Worm (Caenorhabditis elegans) whole organism, L1 larva: ENCODE measurements around the gene fbxc-55.
"Not testable (repeated sequence)": the region's sequence is repeated elsewhere in the genome, so short reads cannot be mapped to it uniquely, and the experiment has no call there.

ENCODE experiments used
- C16A3.4 ChIP-seq: fragments of 150-350 bp; optimal IDR thresholded peaks from 2 replicates; lab custom pipeline; 2014; ENCODE audit warnings: missing biosample characterization, missing genetic modification characterization
- C34B4.2 ChIP-seq: sonication (generic microtip); optimal IDR thresholded peaks from 2 replicates; lab custom pipeline; 2017; ENCODE audit warnings: mild to moderate bottlenecking, missing genetic modification characterization, missing compliant biosample characterization
- Y116A8C.19 ChIP-seq: sonication (generic microtip); optimal IDR thresholded peaks from 2 replicates; lab custom pipeline; 2016; ENCODE audit warnings: missing compliant biosample characterization, missing genetic modification characterization, borderline replicate concordance
- aha-1 ChIP-seq: fragments of 150-350 bp; optimal IDR thresholded peaks from 2 replicates; lab custom pipeline; 2014; ENCODE audit warnings: missing biosample characterization, missing genetic modification characterization
- blmp-1 ChIP-seq: fragments of 150-350 bp; optimal IDR thresholded peaks from 2 replicates; lab custom pipeline; 2014; ENCODE audit warnings: missing biosample characterization, missing genetic modification characterization
- ceh-90 ChIP-seq: sonication (generic microtip); optimal IDR thresholded peaks from 2 replicates; lab custom pipeline; 2016; ENCODE audit warnings: missing genetic modification characterization, missing compliant biosample characterization
- dpl-1 ChIP-seq, 3 experiments: fragments of 150-350 bp in 2 of 3; sonication (generic microtip) in 1 of 3; optimal IDR thresholded peaks; 2 replicates each; lab custom pipeline; 2014 to 2017; ENCODE audit warnings: missing biosample characterization in 3 of 3, missing genetic modification characterization in 3 of 3, missing genetic modification reagents in 3 of 3
- efl-1 ChIP-seq, 4 experiments: fragments of 150-350 bp; optimal IDR thresholded peaks in 3 of 4; peaks in 1 of 4; 1 replicate in 1 of 4; 2 replicates in 3 of 4; lab custom pipeline; 2014; ENCODE audit warnings: missing biosample characterization in 2 of 4, missing genetic modification characterization in 2 of 4, missing genetic modification reagents in 2 of 4
- egl-13 ChIP-seq: sonication (generic microtip); optimal IDR thresholded peaks from 2 replicates; lab custom pipeline; 2016; ENCODE audit warnings: missing genotype, missing genetic modification reagents, missing genetic modification characterization, missing compliant biosample characterization
- elt-3 ChIP-seq, 6 experiments: fragments of 150-350 bp in 1 of 6; sonication (generic microtip); optimal IDR thresholded peaks; 2 replicates each; lab custom pipeline; 2017 to 2018; ENCODE audit warnings: missing biosample characterization in 6 of 6, missing genetic modification characterization in 6 of 6, inconsistent platforms in 1 of 6
- ets-5 ChIP-seq: fragments of 200-800 bp; sonication (Bioruptor generic); IDR thresholded peaks from 2 replicates; pipeline ENCODE4 v1.3.6; 2022; ENCODE audit warnings: missing genetic modification characterization, missing compliant biosample characterization
- fkh-8 ChIP-seq: sonication (generic microtip); optimal IDR thresholded peaks from 2 replicates; lab custom pipeline; 2016; ENCODE audit warnings: mild to moderate bottlenecking, missing genetic modification characterization, missing compliant biosample characterization
- fos-1 ChIP-seq: fragments of 150-350 bp; optimal IDR thresholded peaks from 2 replicates; lab custom pipeline; 2014; ENCODE audit warnings: missing biosample characterization, missing genetic modification characterization
- grh-1 ChIP-seq: fragments of 200-800 bp; sonication (Bioruptor generic); IDR thresholded peaks from 2 replicates; pipeline ENCODE4 v1.3.6; 2022; ENCODE audit warnings: missing genetic modification reagents, missing genetic modification characterization, missing compliant biosample characterization
- hlh-17 ChIP-seq: fragments of 200-800 bp; sonication (Bioruptor generic); optimal IDR thresholded peaks from 2 replicates; lab custom pipeline; 2018; ENCODE audit warnings: missing genetic modification characterization, mild to moderate bottlenecking, missing compliant biosample characterization, moderate library complexity, borderline replicate concordance
- irx-1 ChIP-seq: sonication (generic microtip); optimal IDR thresholded peaks from 2 replicates; lab custom pipeline; 2016; ENCODE audit warnings: missing genetic modification characterization, missing compliant biosample characterization
- isw-1 ChIP-seq: fragments of 200-800 bp; sonication (Bioruptor generic); IDR thresholded peaks from 2 replicates; pipeline ENCODE4 v1.3.6; 2022; ENCODE audit warnings: missing genetic modification characterization, missing compliant biosample characterization
- jun-1 ChIP-seq: fragments of 150-350 bp; optimal IDR thresholded peaks from 2 replicates; lab custom pipeline; 2014; ENCODE audit warnings: missing biosample characterization, missing genetic modification reagents, missing genetic modification characterization
- lin-35 ChIP-seq, 2 experiments: fragments of 150-350 bp; optimal IDR thresholded peaks; 2 replicates each; lab custom pipeline; 2014; ENCODE audit warnings: missing biosample characterization in 2 of 2, missing genetic modification characterization in 2 of 2, missing genetic modification reagents in 2 of 2
- lin-39 ChIP-seq: fragments of 150-350 bp; optimal IDR thresholded peaks from 2 replicates; lab custom pipeline; 2014; ENCODE audit warnings: missing biosample characterization, missing genetic modification reagents, missing genetic modification characterization
- lir-3 ChIP-seq: sonication (generic microtip); optimal IDR thresholded peaks from 2 replicates; lab custom pipeline; 2016; ENCODE audit warnings: mild to moderate bottlenecking, missing genetic modification characterization, moderate library complexity, missing compliant biosample characterization; ENCODE audit not compliant: poor library complexity
- lsy-2 ChIP-seq, 2 experiments: fragments of 150-350 bp; optimal IDR thresholded peaks; 2 replicates each; lab custom pipeline; 2014; ENCODE audit warnings: missing biosample characterization in 2 of 2, missing genetic modification characterization in 2 of 2
- mab-9 ChIP-seq: fragments of 200-800 bp; sonication (Bioruptor generic); IDR thresholded peaks from 2 replicates; pipeline ENCODE4 v1.3.6; 2022; ENCODE audit warnings: missing genetic modification reagents, missing genetic modification characterization, missing compliant biosample characterization
- mep-1 ChIP-seq: fragments of 150-350 bp; optimal IDR thresholded peaks from 2 replicates; lab custom pipeline; 2014; ENCODE audit warnings: missing biosample characterization, missing genetic modification characterization
- nhr-12 ChIP-seq: sonication (generic microtip); optimal IDR thresholded peaks from 2 replicates; lab custom pipeline; 2017; ENCODE audit warnings: missing biosample characterization, missing genetic modification characterization
- nhr-19 ChIP-seq: fragments of 200-800 bp; sonication (Bioruptor generic); conservative IDR thresholded peaks from 2 replicates; pipeline ENCODE4 v1.3.6; 2022; ENCODE audit warnings: missing genetic modification characterization, missing compliant biosample characterization
- nhr-47 ChIP-seq: sonication (generic microtip); optimal IDR thresholded peaks from 2 replicates; lab custom pipeline; 2016; ENCODE audit warnings: mild to moderate bottlenecking, missing genetic modification characterization, moderate library complexity, missing compliant biosample characterization
- pag-3 ChIP-seq: sonication (generic microtip); optimal IDR thresholded peaks from 2 replicates; lab custom pipeline; 2017; ENCODE audit warnings: missing genetic modification characterization, mild to moderate bottlenecking, missing compliant biosample characterization, antibody characterized with exemption, borderline replicate concordance; ENCODE audit not compliant: insufficient read depth
- rnt-1 ChIP-seq: sonication (generic microtip); optimal IDR thresholded peaks from 2 replicates; lab custom pipeline; 2016; ENCODE audit warnings: mild to moderate bottlenecking, missing genetic modification characterization, moderate library complexity, missing compliant biosample characterization
- snu-23 ChIP-seq: sonication (generic microtip); optimal IDR thresholded peaks from 2 replicates; lab custom pipeline; 2016; ENCODE audit warnings: missing genetic modification characterization, missing compliant biosample characterization
- sptf-1 ChIP-seq: fragments of 150-350 bp; optimal IDR thresholded peaks from 2 replicates; lab custom pipeline; 2014; ENCODE audit warnings: missing biosample characterization, missing genetic modification characterization
- swsn-7 ChIP-seq: sonication (generic microtip); optimal IDR thresholded peaks from 2 replicates; lab custom pipeline; 2016; ENCODE audit warnings: missing genetic modification characterization, missing compliant biosample characterization
- tlp-1 ChIP-seq: fragments of 150-350 bp; optimal IDR thresholded peaks from 2 replicates; lab custom pipeline; 2014; ENCODE audit warnings: missing biosample characterization, missing genetic modification characterization
- unc-98 ChIP-seq: fragments of 200-800 bp; sonication (Bioruptor generic); IDR thresholded peaks from 2 replicates; pipeline ENCODE4 v1.3.6; 2022; ENCODE audit warnings: missing genetic modification characterization, missing compliant biosample characterization
- xbp-1 ChIP-seq: sonication (generic microtip); optimal IDR thresholded peaks from 2 replicates; lab custom pipeline; 2016; ENCODE audit warnings: missing genetic modification characterization, missing compliant biosample characterization

fbxc-55 gene

ce11 chrII:3184858-3185257 lies 14.9 kb upstream of the fbxc-55 start, which contains the start of gene sri-78:
sri-78 (plus strand) TSS chrII:3185158.
- TF ChIP-seq lsy-2 (tag; optimal IDR thresholded peaks at IDR 0.05; lab: Kevin White, UChicago); efl-1 (optimal IDR thresholded peaks at IDR 0.05; lab: Kevin White, UChicago); efl-1 (GFP tag; optimal IDR thresholded peaks at IDR 0.05 in 1 of 2; lab: Kevin White, UChicago); rnt-1: not testable (repeated sequence)

ce11 chrII:3183300-3183840 lies 13.4 kb upstream of the fbxc-55 start, which contains the start of the genes Y27F2A.6 and Y27F2A.8:
Y27F2A.6 (minus strand) TSS chrII:3183400.
Y27F2A.8 (plus strand) TSS chrII:3183790.
- TF ChIP-seq lsy-2 (tag; optimal IDR thresholded peaks at IDR 0.05; lab: Kevin White, UChicago); mab-9 (GFP tag; lab: Robert Waterston, UW); lin-39: not testable (repeated sequence)

DNA sequence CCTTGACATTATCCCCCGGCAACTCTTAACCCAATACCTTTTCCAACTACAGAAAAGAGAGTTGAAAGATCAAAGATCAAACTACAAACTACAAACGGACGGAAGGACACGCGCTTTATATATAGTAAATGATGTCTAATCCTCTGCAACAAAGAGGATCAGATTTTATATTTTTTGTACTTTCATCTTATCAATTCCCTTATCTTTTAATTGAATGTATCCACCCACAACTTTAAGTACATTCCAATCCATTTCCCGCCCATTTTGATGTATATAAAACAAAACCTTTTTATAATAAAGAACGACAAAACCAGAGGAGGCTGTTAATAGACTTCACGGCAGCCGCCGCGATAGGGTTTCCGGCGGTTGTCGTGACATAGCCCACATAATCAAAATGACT lies 7.7 kb upstream of the fbxc-55 start, which contains the start of gene sri-40:
TSS of gene sri-40 (plus strand) at position 301 of the 400 bp plus-strand sequence.
- TF ChIP-seq nhr-12, C34B4.2, fkh-8 (tag; lab: Kevin White, UChicago): not testable (repeated sequence)

DNA sequence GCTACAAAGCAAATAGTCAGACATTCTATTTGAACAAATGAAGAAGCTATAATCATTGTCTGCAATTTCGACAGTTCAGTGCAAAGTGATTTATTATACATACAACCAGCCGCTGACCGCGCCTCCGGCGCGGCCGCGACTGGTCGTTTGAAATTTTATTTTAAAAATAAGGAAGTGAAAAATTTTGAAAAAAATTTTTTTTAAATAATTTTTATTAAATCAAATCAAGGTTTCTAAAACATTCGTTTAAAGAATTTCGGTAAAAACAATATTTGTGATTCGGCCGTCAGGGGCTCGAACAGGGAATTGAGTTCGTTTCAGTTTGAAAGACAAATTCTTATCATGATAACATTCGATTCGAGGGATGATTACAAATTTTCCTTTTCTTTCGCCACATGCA lies 2.2 kb upstream of the fbxc-55 start, which contains the start of gene Y27F2A.10:
TSS of gene Y27F2A.10 (minus strand) at position 101 of the 400 bp plus-strand sequence.
- TF ChIP-seq lin-35 (GFP tag; optimal IDR thresholded peaks at IDR 0.05; lab: Kevin White, UChicago) (no peak), Y116A8C.19 (tag; lab: Kevin White, UChicago) (no peak), hlh-17 (GFP tag; lab: Kevin White, UChicago) (no peak), C16A3.4 (tag; lab: Kevin White, UChicago) (no peak), rnt-1 (no peak), xbp-1 (tag; lab: Kevin White, UChicago) (no peak)

- TF ChIP-seq irx-1 (tag; lab: Kevin White, UChicago) = no peak
- no peak for TF ChIP-seq nhr-47 (tag; lab: Kevin White, UChicago)
- no peak for TF ChIP-seq isw-1 (GFP tag; lab: Robert Waterston, UW)
- TF ChIP-seq tlp-1 = no peak
- TF ChIP-seq lin-35 (GFP tag; optimal IDR thresholded peaks at IDR 0.05; lab: Kevin White, UChicago) = no peak
- TF ChIP-seq fos-1 = no peak
- TF ChIP-seq lin-39 = no peak
- TF ChIP-seq snu-23 (GFP tag; lab: Kevin White, UChicago) = no peak
Measured at ce11 chrII:3158985-3159384, 11.0 kb downstream of the fbxc-55 start, which contains the start of gene sri-34. sri-34 (minus strand) TSS chrII:3159085.

- no peak for TF ChIP-seq elt-3 (tag; optimal IDR thresholded peaks at IDR 0.05; lab: Kevin White, UChicago)
- TF ChIP-seq fkh-8 (tag; lab: Kevin White, UChicago) = peak; percentile 57
Measured at ce11 chrII:3156749-3157148, 13.2 kb downstream of the fbxc-55 start, which contains the start of gene sri-33. sri-33 (minus strand) TSS chrII:3156849.

DNA sequence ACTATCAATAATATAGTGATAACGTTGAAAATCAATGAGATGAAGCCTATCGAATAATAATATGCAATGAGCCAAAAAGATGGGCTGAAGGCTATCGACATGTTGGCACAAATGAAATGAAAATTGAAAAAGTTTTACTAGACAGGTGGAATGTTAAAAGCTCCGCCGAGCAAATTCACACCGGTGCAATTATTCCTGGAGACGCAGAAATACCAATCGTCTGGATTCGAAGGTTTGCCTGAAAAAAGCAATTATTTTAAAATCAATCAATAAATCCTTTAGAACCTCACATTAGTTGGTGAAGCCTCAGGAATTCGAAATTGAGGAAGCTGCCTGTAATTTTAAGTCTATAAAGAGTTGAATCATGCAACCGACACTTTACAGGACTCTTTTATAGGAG lies 15.6 kb downstream of the fbxc-55 start, which contains the start of gene sri-32:
TSS of gene sri-32 (minus strand) at position 101 of the 400 bp plus-strand sequence.
- no peak for TF ChIP-seq jun-1 (tag; lab: Kevin White, UChicago)
- TF ChIP-seq nhr-12 (tag; lab: Kevin White, UChicago) = no peak
- no peak for TF ChIP-seq ceh-90 (tag; lab: Kevin White, UChicago)
- TF ChIP-seq C16A3.4 (tag; lab: Kevin White, UChicago) = no peak
- no peak for TF ChIP-seq unc-98 (GFP tag; lab: Robert Waterston, UW)
- TF ChIP-seq pag-3 = no peak
- TF ChIP-seq ets-5 = no peak
- TF ChIP-seq egl-13 (tag; lab: Kevin White, UChicago) = no peak
- no peak for TF ChIP-seq mab-9 (GFP tag; lab: Robert Waterston, UW)
- no peak for TF ChIP-seq nhr-19 (GFP tag; lab: Robert Waterston, UW)
- TF ChIP-seq aha-1 = no peak
- TF ChIP-seq dpl-1 (GFP tag; optimal IDR thresholded peaks at IDR 0.05; lab: Kevin White, UChicago) = no peak
- TF ChIP-seq blmp-1 (tag; lab: Kevin White, UChicago) = no peak
- no peak for TF ChIP-seq sptf-1 (tag; lab: Kevin White, UChicago)
- TF ChIP-seq mep-1 (tag; lab: Kevin White, UChicago) = no peak
- no peak for TF ChIP-seq lir-3 (tag; lab: Kevin White, UChicago)
- TF ChIP-seq swsn-7 (tag; lab: Kevin White, UChicago) = no peak
- TF ChIP-seq grh-1 (GFP tag; lab: Robert Waterston, UW) = no peak
- TF ChIP-seq nhr-47 (tag; lab: Kevin White, UChicago) = no peak
